Fruit fly (Drosophila melanogaster) whole organism, prepupa: ENCODE data around the gene CG43057.

Experiments
- Blimp-1 ChIP-seq: fragments of 200-800 bp; sonication (Bioruptor generic); optimal IDR thresholded peaks from 3 replicates; lab custom pipeline; 2017; ENCODE audit warnings: missing biosample characterization, missing genetic modification characterization, mild to moderate bottlenecking, moderate library complexity, missing genetic modification reagents
- CG10669 ChIP-seq: fragments of 200-800 bp; sonication (Bioruptor generic); optimal IDR thresholded peaks from 3 replicates; lab custom pipeline; 2018; ENCODE audit warnings: missing biosample characterization, mild to moderate bottlenecking, missing genetic modification characterization, moderate library complexity
- CG11762 ChIP-seq: fragments of 200-800 bp; sonication (Bioruptor generic); optimal IDR thresholded peaks from 3 replicates; lab custom pipeline; 2016; ENCODE audit warnings: missing biosample characterization, missing genetic modification characterization; ENCODE audit not compliant: insufficient read depth
- CG15336 ChIP-seq: fragments of 200-800 bp; sonication (Bioruptor generic); IDR thresholded peaks from 2 replicates; pipeline ENCODE4 v1.3.6; 2022; ENCODE audit warnings: missing biosample characterization, missing genetic modification characterization
- CG1621 ChIP-seq: fragments of 200-800 bp; sonication (Bioruptor generic); optimal IDR thresholded peaks from 3 replicates; lab custom pipeline; 2018; ENCODE audit warnings: missing biosample characterization, mild to moderate bottlenecking, missing genetic modification characterization
- CG16779 ChIP-seq: fragments of 200-800 bp; sonication (Bioruptor generic); optimal IDR thresholded peaks from 3 replicates; lab custom pipeline; 2017; ENCODE audit warnings: missing biosample characterization, mild to moderate bottlenecking, missing genetic modification characterization
- CG3032 ChIP-seq: fragments of 200-800 bp; optimal IDR thresholded peaks from 2 replicates; lab custom pipeline; 2019; ENCODE audit warnings: missing biosample characterization, mild to moderate bottlenecking, missing genetic modification characterization, moderate library complexity
- CG31627 ChIP-seq: fragments of 200-800 bp; sonication (Bioruptor generic); optimal IDR thresholded peaks from 3 replicates; lab custom pipeline; 2016; ENCODE audit warnings: missing biosample characterization, missing genetic modification characterization
- CG34406 ChIP-seq: fragments of 200-800 bp; sonication (Bioruptor generic); optimal IDR thresholded peaks from 3 replicates; lab custom pipeline; 2016; ENCODE audit warnings: missing biosample characterization, missing genetic modification characterization
- CG6163 ChIP-seq: fragments of 200-800 bp; sonication (Bioruptor generic); IDR thresholded peaks from 3 replicates; pipeline ENCODE4 v1.3.6; 2022; ENCODE audit warnings: missing biosample characterization, missing genetic modification characterization
- CG6276 ChIP-seq: fragments of 200-800 bp; sonication (Bioruptor generic); optimal IDR thresholded peaks from 2 replicates; lab custom pipeline; 2017; ENCODE audit warnings: missing biosample characterization, mild to moderate bottlenecking, missing genetic modification characterization
- CG6792 ChIP-seq: fragments of 200-800 bp; sonication (Bioruptor generic); optimal IDR thresholded peaks from 3 replicates; lab custom pipeline; 2016; ENCODE audit warnings: missing biosample characterization, missing genetic modification characterization
- CG6854 ChIP-seq: fragments of 200-800 bp; sonication (Bioruptor generic); optimal IDR thresholded peaks from 2 replicates; lab custom pipeline; 2017; ENCODE audit warnings: missing biosample characterization, mild to moderate bottlenecking, missing genetic modification characterization
- CG8119 ChIP-seq: fragments of 200-800 bp; sonication (Bioruptor generic); IDR thresholded peaks from 3 replicates; pipeline ENCODE4 v1.3.6; 2022; ENCODE audit warnings: missing biosample characterization, missing genetic modification characterization
- CG8319 ChIP-seq: fragments of 200-800 bp; sonication (Bioruptor generic); optimal IDR thresholded peaks from 3 replicates; lab custom pipeline; 2016; ENCODE audit warnings: missing biosample characterization, missing genetic modification characterization
- Eip78C ChIP-seq: fragments of 200-800 bp; sonication (Bioruptor generic); peaks from one replicate; lab custom pipeline; 2016; ENCODE audit warnings: missing biosample characterization, missing genetic modification characterization
- Eip93F ChIP-seq: fragments of 200-800 bp; sonication (Bioruptor generic); optimal IDR thresholded peaks from 2 replicates; lab custom pipeline; 2016; ENCODE audit warnings: missing biosample characterization, mild to moderate bottlenecking, missing genetic modification characterization
- Ets21C ChIP-seq: fragments of 200-800 bp; sonication (Bioruptor generic); optimal IDR thresholded peaks from 3 replicates; lab custom pipeline; 2016; ENCODE audit warnings: missing biosample characterization, missing genetic modification characterization
- Ets96B ChIP-seq: fragments of 200-800 bp; optimal IDR thresholded peaks from 2 replicates; lab custom pipeline; 2019; ENCODE audit warnings: missing biosample characterization, mild to moderate bottlenecking, missing genetic modification characterization, moderate library complexity
- Hr38 ChIP-seq: sonication (Bioruptor generic); optimal IDR thresholded peaks from 2 replicates; lab custom pipeline; 2016; ENCODE audit warnings: missing biosample characterization, missing genetic modification characterization
- Hr39 ChIP-seq: fragments of 200-800 bp; sonication (Bioruptor generic); optimal IDR thresholded peaks from 2 replicates; lab custom pipeline; 2016; ENCODE audit warnings: missing biosample characterization, missing genetic modification characterization
- Lpt ChIP-seq: fragments of 200-800 bp; sonication (Bioruptor generic); optimal IDR thresholded peaks from 3 replicates; lab custom pipeline; 2016; ENCODE audit warnings: missing biosample characterization, missing genetic modification characterization
- OdsH ChIP-seq: fragments of 200-800 bp; sonication (Bioruptor generic); optimal IDR thresholded peaks from 3 replicates; lab custom pipeline; 2016; ENCODE audit warnings: missing biosample characterization, missing genetic modification characterization
- Sox14 ChIP-seq: fragments of 200-800 bp; sonication (Bioruptor generic); optimal IDR thresholded peaks from 3 replicates; lab custom pipeline; 2016; ENCODE audit warnings: missing biosample characterization, missing genetic modification characterization
- Sox15 ChIP-seq: fragments of 200-800 bp; sonication (Bioruptor generic); optimal IDR thresholded peaks from 3 replicates; lab custom pipeline; 2016; ENCODE audit warnings: missing biosample characterization, missing genetic modification characterization
- cyc ChIP-seq: fragments of 200-800 bp; sonication (Bioruptor generic); optimal IDR thresholded peaks from 3 replicates; lab custom pipeline; 2016; ENCODE audit warnings: missing biosample characterization, missing genetic modification characterization
- esn ChIP-seq: fragments of 200-800 bp; sonication (Bioruptor generic); optimal IDR thresholded peaks from 2 replicates; lab custom pipeline; 2016; ENCODE audit warnings: missing biosample characterization, mild to moderate bottlenecking, missing genetic modification characterization, moderate library complexity
- fd85E ChIP-seq: fragments of 200-800 bp; sonication (Bioruptor generic); optimal IDR thresholded peaks from 3 replicates; lab custom pipeline; 2016; ENCODE audit warnings: missing biosample characterization, missing genetic modification characterization
- fkh ChIP-seq: fragments of 200-800 bp; sonication (Bioruptor generic); optimal IDR thresholded peaks from 3 replicates; lab custom pipeline; 2017; ENCODE audit warnings: missing biosample characterization, mild to moderate bottlenecking, missing genetic modification characterization, moderate library complexity
- net ChIP-seq: fragments of 200-800 bp; sonication (Bioruptor generic); optimal IDR thresholded peaks from 3 replicates; lab custom pipeline; 2016; ENCODE audit warnings: missing biosample characterization, missing genetic modification characterization
- pdm3 ChIP-seq: fragments of 200-800 bp; sonication (Bioruptor generic); optimal IDR thresholded peaks from 3 replicates; lab custom pipeline; 2016; ENCODE audit warnings: missing biosample characterization, missing genetic modification characterization
- salr ChIP-seq, 2 experiments: fragments of 200-800 bp; sonication (Bioruptor generic); optimal IDR thresholded peaks; 3 replicates each; lab custom pipeline; 2016 to 2018; ENCODE audit warnings: missing biosample characterization in 2 of 2, missing genetic modification characterization in 2 of 2, mild to moderate bottlenecking in 1 of 2
- ss ChIP-seq, 2 experiments: fragments of 200-800 bp; sonication (Bioruptor generic); optimal IDR thresholded peaks; 2 replicates in 1 of 2; 3 replicates in 1 of 2; lab custom pipeline; 2017 to 2018; ENCODE audit warnings: mild to moderate bottlenecking in 2 of 2, missing biosample characterization in 2 of 2, missing genetic modification characterization in 2 of 2, moderate library complexity in 1 of 2
- svp ChIP-seq: fragments of 200-800 bp; sonication (Bioruptor generic); peaks from one replicate; lab custom pipeline; 2016; ENCODE audit warnings: missing biosample characterization, missing genetic modification characterization
- topi ChIP-seq: fragments of 200-800 bp; sonication (Bioruptor generic); optimal IDR thresholded peaks from 3 replicates; lab custom pipeline; 2016; ENCODE audit warnings: missing biosample characterization, missing genetic modification characterization
- vri ChIP-seq: fragments of 200-800 bp; sonication (Bioruptor generic); optimal IDR thresholded peaks from 3 replicates; lab custom pipeline; 2016; ENCODE audit warnings: missing biosample characterization, mild to moderate bottlenecking, missing genetic modification characterization

Gene CG43057

dm6 chr2L:8229134-8229533 is 14.7 kb downstream of the CG43057 start (continued):
- TF ChIP-seq Blimp-1: no peak
- TF ChIP-seq CG8319 (GFP tag; lab: Kevin White, UChicago): no peak
- no peak for TF ChIP-seq ss (GFP tag; optimal IDR thresholded peaks at IDR 0.05; lab: Kevin White, UChicago)
- TF ChIP-seq svp (GFP tag; lab: Kevin White, UChicago): no peak
- no peak for TF ChIP-seq fd85E
- TF ChIP-seq vri (GFP tag; lab: Kevin White, UChicago): no peak
- TF ChIP-seq CG6276: no peak
- TF ChIP-seq Sox15 (GFP tag; lab: Kevin White, UChicago): no peak
- TF ChIP-seq salr (GFP tag; optimal IDR thresholded peaks at IDR 0.05; lab: Kevin White, UChicago): peak in 1 of 2 experiments; percentile 2
- no peak for TF ChIP-seq Eip78C
- peak; percentile 26 for TF ChIP-seq CG16779 (tag; lab: Kevin White, UChicago)
- TF ChIP-seq CG3032 (tag; lab: Kevin White, UChicago): no peak

- TF ChIP-seq CG8119 (GFP tag; lab: Robert Waterston, UW) (no peak), Eip93F (GFP tag; lab: Kevin White, UChicago) (no peak), Sox14 (GFP tag; lab: Kevin White, UChicago) (peak; percentile 58), CG3032 (tag; lab: Kevin White, UChicago) (no peak), esn (GFP tag; lab: Kevin White, UChicago) (peak; percentile 16)
These were observed 23.3 kb downstream of the CG43057 start, which contains the start of gene Snx6 for dm6 chr2L:8220393-8220934. TSS of gene Snx6 (minus strand) at chr2L:8220741.

dm6 chr2L:8217917-8218316 is 25.9 kb downstream of the CG43057 start, which contains the start of gene CG8292:
TSS of gene CG8292 (minus strand) at chr2L:8218017.
- no peak for TF ChIP-seq ss (GFP tag; optimal IDR thresholded peaks at IDR 0.05; lab: Kevin White, UChicago)
- no peak for TF ChIP-seq OdsH
- TF ChIP-seq svp (GFP tag; lab: Kevin White, UChicago): no peak
- TF ChIP-seq CG6792 (GFP tag; lab: Kevin White, UChicago): no peak
- TF ChIP-seq CG8119 (GFP tag; lab: Robert Waterston, UW): no peak
- TF ChIP-seq Hr38 (GFP tag; lab: Kevin White, UChicago): no peak
- TF ChIP-seq CG10669 (GFP tag; lab: Kevin White, UChicago): no peak
- no peak for TF ChIP-seq net (GFP tag; lab: Kevin White, UChicago)
- no peak for TF ChIP-seq Eip78C
- TF ChIP-seq cyc: no peak
- no peak for TF ChIP-seq pdm3 (GFP tag; lab: Kevin White, UChicago)
- TF ChIP-seq CG6854 (GFP tag; lab: Kevin White, UChicago): no peak
- TF ChIP-seq CG6163 (GFP tag; lab: Robert Waterston, UW): no peak
- TF ChIP-seq fkh: no peak
- TF ChIP-seq, all 60 proteins: peak for 0

dm6 chr2L:8215259-8215929 is 28.4 kb downstream of the CG43057 start, which contains the start of gene CG8349:
TSS of gene CG8349 (plus strand) at chr2L:8215915.
- no peak for TF ChIP-seq Hr39 (GFP tag; lab: Kevin White, UChicago)

- peak; percentile 67 for TF ChIP-seq fkh
- no peak for TF ChIP-seq CG6163 (GFP tag; lab: Robert Waterston, UW)
- TF ChIP-seq CG15336 (GFP tag; lab: Robert Waterston, UW): 0 out of 2 replicates have a peak, but pooled peaks have one; percentile 21
These were observed 29.8 kb downstream of the CG43057 start, which contains the start of gene CG8353 for dm6 chr2L:8213987-8214386. TSS of gene CG8353 (plus strand) at chr2L:8214045.

- peak; percentile 100 for TF ChIP-seq CG6163 (GFP tag; lab: Robert Waterston, UW)
- peak; percentile 99 for TF ChIP-seq Ets21C (GFP tag; lab: Kevin White, UChicago)
- peak; percentile 99 for TF ChIP-seq CG10669 (GFP tag; lab: Kevin White, UChicago)
- peak; percentile 100 for TF ChIP-seq OdsH
- TF ChIP-seq esn (GFP tag; lab: Kevin White, UChicago): peak; percentile 100
- peak; percentile 98 for TF ChIP-seq CG6276
- TF ChIP-seq CG6792 (GFP tag; lab: Kevin White, UChicago): peak; percentile 99
- TF ChIP-seq pdm3 (GFP tag; lab: Kevin White, UChicago): peak; percentile 100
- TF ChIP-seq Hr38 (GFP tag; lab: Kevin White, UChicago): peak; percentile 97
- TF ChIP-seq Ets96B (tag; lab: Kevin White, UChicago): peak; percentile 99
- peak; percentile 100 for TF ChIP-seq CG31627
- TF ChIP-seq CG1621 (tag; lab: Kevin White, UChicago): peak; percentile 98
- TF ChIP-seq Lpt (GFP tag; lab: Kevin White, UChicago): peak; percentile 98
- TF ChIP-seq fkh: peak; percentile 98
- peak; percentile 99 for TF ChIP-seq net (GFP tag; lab: Kevin White, UChicago)
- peak; percentile 98 for TF ChIP-seq CG8119 (GFP tag; lab: Robert Waterston, UW)
- peak; percentile 99 for TF ChIP-seq CG3032 (tag; lab: Kevin White, UChicago)
- TF ChIP-seq topi (GFP tag; lab: Kevin White, UChicago): peak; percentile 99
- peak; percentile 99 for TF ChIP-seq CG34406 (GFP tag; lab: Kevin White, UChicago)
- TF ChIP-seq cyc: peak; percentile 99
- peak; percentile 99 for TF ChIP-seq Sox15 (GFP tag; lab: Kevin White, UChicago)
- peak; percentile 99 for TF ChIP-seq CG11762 (GFP tag; lab: Kevin White, UChicago)
These were observed 31.0 kb downstream of the CG43057 start, which contains the start of the genes CG8372 and CG8360 for dm6 chr2L:8212666-8213270. TSS of gene CG8372 (minus strand) at chr2L:8212902. TSS of gene CG8360 (plus strand) at chr2L:8212959.
